In the genomic region with DNA sequence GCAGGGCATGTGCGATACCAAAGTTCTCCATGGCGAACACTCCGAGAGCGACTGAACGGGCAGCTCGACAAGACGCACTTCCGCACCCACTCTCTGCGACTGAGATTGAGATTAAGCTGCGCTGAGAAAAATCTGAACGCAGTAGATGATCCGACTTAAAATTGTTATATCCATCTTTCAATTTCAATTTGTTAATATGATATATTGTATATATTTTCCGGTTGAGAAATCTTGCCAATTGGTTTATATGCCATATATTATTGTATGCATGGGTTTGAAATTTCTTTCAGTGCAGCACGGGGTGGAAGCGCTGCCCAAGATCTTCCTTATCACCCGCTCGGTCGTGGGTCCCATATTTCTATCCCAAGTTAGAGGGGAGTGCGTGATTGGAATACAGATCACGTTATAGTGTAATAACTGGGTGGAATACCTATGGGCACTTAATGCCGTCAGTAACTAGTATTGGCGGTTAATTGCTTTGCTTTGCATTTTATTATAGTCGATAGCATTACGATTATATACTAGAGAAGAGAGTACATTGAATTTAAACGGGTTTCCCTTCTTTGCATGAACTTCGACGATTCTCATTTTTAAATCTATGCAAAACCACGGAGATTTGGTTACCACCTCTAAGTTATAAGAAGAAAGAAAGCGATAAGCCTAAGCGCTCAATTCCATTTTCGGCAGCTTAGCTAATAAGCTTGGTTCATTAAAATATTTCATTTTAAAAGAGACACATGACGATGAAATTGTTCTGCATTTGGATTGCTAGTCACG, we compare ENCODE assay signal across 1 fruit fly cellular context.
TF ChIP-seq lines count a peak whose summit lies in the region.

A gene (minus strand): TSS at position 57 of the 777 bp plus-strand sequence.
A gene (plus strand): TSS at position 727 of the 777 bp plus-strand sequence.

TF ChIP-seq in whole organism, embryonic, 481 proteins besides CTCF, POLR2A, EP300 and RAD21 (continued from another document and continues in another):
- TF ChIP-seq odd (GFP tag; optimal IDR thresholded peaks at IDR 0.05; lab: Kevin White, UChicago) (peak; percentile 41), CG17612 (GFP tag; IDR thresholded peaks at IDR 0.05; lab: Robert Waterston, UW) (peak; percentile 48), CG10959 (GFP tag; IDR thresholded peaks at IDR 0.05; lab: Robert Waterston, UW) (peak; percentile 72), Mad (GFP tag; optimal IDR thresholded peaks at IDR 0.05; lab: Kevin White, UChicago) (peak; percentile 69), CG14710 (tag; optimal IDR thresholded peaks at IDR 0.05; lab: Kevin White, UChicago) (peak; percentile 69), fu2 (GFP tag; optimal IDR thresholded peaks at IDR 0.05; lab: Kevin White, UChicago) (peak; percentile 23), CG15073 (GFP tag; optimal IDR thresholded peaks at IDR 0.05; lab: Kevin White, UChicago) (peak; percentile 31), H15 (GFP tag; IDR thresholded peaks at IDR 0.05; lab: Robert Waterston, UW) (peak; percentile 86), Spps (tag; optimal IDR thresholded peaks at IDR 0.05; lab: Kevin White, UChicago) (peak; percentile 64), CG12219 (GFP tag; optimal IDR thresholded peaks at IDR 0.05; lab: Kevin White, UChicago) (peak; percentile 75), Dad (GFP tag; optimal IDR thresholded peaks at IDR 0.05; lab: Kevin White, UChicago) (peak; percentile 45), usp (GFP tag; optimal IDR thresholded peaks at IDR 0.05; lab: Kevin White, UChicago) (no peak), CG1529 (GFP tag; optimal IDR thresholded peaks at IDR 0.05; lab: Kevin White, UChicago) (peak; percentile 55), CG8290 (GFP tag; optimal IDR thresholded peaks at IDR 0.05; lab: Kevin White, UChicago) (no peak), CG8290 (tag; optimal IDR thresholded peaks at IDR 0.05; lab: Kevin White, UChicago) (peak in 1 of 2 experiments; percentile 92), Hr39 (optimal IDR thresholded peaks at IDR 0.05; lab: Kevin White, UChicago) (no peak), D19A (tag; optimal IDR thresholded peaks at IDR 0.05; lab: Kevin White, UChicago) (peak; percentile 70), CG8944 (GFP tag; optimal IDR thresholded peaks at IDR 0.05; lab: Kevin White, UChicago) (peak; percentile 14), rib (GFP tag; IDR thresholded peaks at IDR 0.05; lab: Robert Waterston, UW) (no peak), dati (GFP tag; IDR thresholded peaks at IDR 0.05; lab: Robert Waterston, UW) (0 out of 2 replicates have a peak, but pooled peaks have one; percentile 47), CG18011 (GFP tag; optimal IDR thresholded peaks at IDR 0.05; lab: Kevin White, UChicago) (no peak), Sox100B (GFP tag; optimal IDR thresholded peaks at IDR 0.05; lab: Kevin White, UChicago) (peak; percentile 58), CG11085 (GFP tag; IDR thresholded peaks at IDR 0.05; lab: Robert Waterston, UW) (peak; percentile 61), CG6175 (GFP tag; IDR thresholded peaks at IDR 0.05; lab: Robert Waterston, UW) (peak; percentile 70; the same call in 2 of the 3 replicates), Hmx (GFP tag; optimal IDR thresholded peaks at IDR 0.05; lab: Kevin White, UChicago) (no peak), Myb (GFP tag; optimal IDR thresholded peaks at IDR 0.05; lab: Kevin White, UChicago) (peak; percentile 29), BtbVII (GFP tag; optimal IDR thresholded peaks at IDR 0.05; lab: Kevin White, UChicago) (peak; percentile 75), CG10267 (tag; optimal IDR thresholded peaks at IDR 0.05; lab: Kevin White, UChicago) (peak; percentile 71), fd64A (GFP tag; optimal IDR thresholded peaks at IDR 0.05; lab: Kevin White, UChicago) (peak; percentile 50), CG17186 (GFP tag; optimal IDR thresholded peaks at IDR 0.05; lab: Kevin White, UChicago) (no peak), CG32532 (GFP tag; IDR thresholded peaks at IDR 0.05; lab: Robert Waterston, UW) (peak; percentile 88), pan (optimal IDR thresholded peaks at IDR 0.05; lab: Kevin White, UChicago) (no peak), pan (GFP tag; optimal IDR thresholded peaks at IDR 0.05 in 1 of 2, IDR thresholded peaks at IDR 0.05 in 1 of 2) (peak in 1 of 2 experiments; percentile 81), CG32767 (GFP tag; IDR thresholded peaks at IDR 0.05; lab: Robert Waterston, UW) (peak; percentile 67; the same call in 1 of the 2 replicates), CG1603 (tag; optimal IDR thresholded peaks at IDR 0.05; lab: Kevin White, UChicago) (peak; percentile 92), CG3281 (GFP tag; optimal IDR thresholded peaks at IDR 0.05; lab: Kevin White, UChicago) (peak; percentile 79), az2 (GFP tag; optimal IDR thresholded peaks at IDR 0.05; lab: Kevin White, UChicago) (peak; percentile 75), corto (GFP tag; optimal IDR thresholded peaks at IDR 0.05; lab: Kevin White, UChicago) (peak; percentile 46), h (optimal IDR thresholded peaks at IDR 0.05; lab: Kevin White, UChicago) (no peak), CG10979 (tag; optimal IDR thresholded peaks at IDR 0.05; lab: Kevin White, UChicago) (peak; percentile 80), CG7556 (GFP tag; optimal IDR thresholded peaks at IDR 0.05; lab: Kevin White, UChicago) (peak; percentile 83), CG8765 (GFP tag; IDR thresholded peaks at IDR 0.05; lab: Robert Waterston, UW) (peak; percentile 37; the same call in 1 of the 2 replicates), CG13624 (GFP tag; optimal IDR thresholded peaks at IDR 0.05; lab: Kevin White, UChicago) (peak; percentile 50), CG13287 (GFP tag; IDR thresholded peaks at IDR 0.05; lab: Robert Waterston, UW; ENCODE audit: partially characterized antibody) (no peak), hbn (GFP tag; IDR thresholded peaks at IDR 0.05; lab: Robert Waterston, UW; ENCODE audit: partially characterized antibody) (no peak), lola (GFP tag; optimal IDR thresholded peaks at IDR 0.05; lab: Kevin White, UChicago) (peak in 1 of 3 experiments; percentile 68), trem (tag; optimal IDR thresholded peaks at IDR 0.05; lab: Kevin White, UChicago) (peak; percentile 50), ac (GFP tag; optimal IDR thresholded peaks at IDR 0.05; lab: Kevin White, UChicago) (peak; percentile 2), Drgx (GFP tag; IDR thresholded peaks at IDR 0.05; lab: Robert Waterston, UW) (peak; percentile 94), Abd-B (GFP tag; optimal IDR thresholded peaks at IDR 0.05; lab: Kevin White, UChicago) (peak; percentile 49), CG33557 (GFP tag; optimal IDR thresholded peaks at IDR 0.05; lab: Kevin White, UChicago) (peak; percentile 23), CG10543 (GFP tag; optimal IDR thresholded peaks at IDR 0.05; lab: Kevin White, UChicago) (peak; percentile 64), Hr78 (GFP tag; optimal IDR thresholded peaks at IDR 0.05; lab: Kevin White, UChicago) (peak in 1 of 2 experiments; percentile 36), dmrt99B (tag; optimal IDR thresholded peaks at IDR 0.05; lab: Kevin White, UChicago) (peak; percentile 80), CG11247 (GFP tag; IDR thresholded peaks at IDR 0.05; lab: Robert Waterston, UW) (peak; percentile 71), CG10654 (GFP tag; optimal IDR thresholded peaks at IDR 0.05; lab: Kevin White, UChicago) (peak; percentile 68), CG11696 (GFP tag; IDR thresholded peaks at IDR 0.05; lab: Robert Waterston, UW) (peak; percentile 59; the same call in 1 of the 2 replicates), cwo (GFP tag; optimal IDR thresholded peaks at IDR 0.05; lab: Kevin White, UChicago) (peak; percentile 86), CG17568 (GFP tag; optimal IDR thresholded peaks at IDR 0.05; lab: Kevin White, UChicago) (no peak), CG11456 (GFP tag; IDR thresholded peaks at IDR 0.05; lab: Robert Waterston, UW) (peak; percentile 87), Rfx (GFP tag; IDR thresholded peaks at IDR 0.05; lab: Robert Waterston, UW) (peak; percentile 87), CG7745 (tag; optimal IDR thresholded peaks at IDR 0.05; lab: Kevin White, UChicago) (no peak), bsh (GFP tag; optimal IDR thresholded peaks at IDR 0.05; lab: Kevin White, UChicago) (peak in 1 of 2 experiments; percentile 85), CG1024 (GFP tag; IDR thresholded peaks at IDR 0.05; lab: Robert Waterston, UW) (peak; percentile 67), CG12236 (GFP tag; optimal IDR thresholded peaks at IDR 0.05; lab: Kevin White, UChicago) (no peak), Max (GFP tag; optimal IDR thresholded peaks at IDR 0.05; lab: Kevin White, UChicago) (peak; percentile 71), sim (GFP tag; IDR thresholded peaks at IDR 0.05; lab: Robert Waterston, UW) (peak; percentile 58), dysf (GFP tag; IDR thresholded peaks at IDR 0.05; lab: Robert Waterston, UW) (peak; percentile 89), Atf3 (GFP tag; optimal IDR thresholded peaks at IDR 0.05; lab: Kevin White, UChicago) (no peak), tx (GFP tag; optimal IDR thresholded peaks at IDR 0.05; lab: Kevin White, UChicago) (no peak), chm (GFP tag; IDR thresholded peaks at IDR 0.05; lab: Robert Waterston, UW) (peak; percentile 83), lbe (GFP tag; optimal IDR thresholded peaks at IDR 0.05; lab: Kevin White, UChicago) (peak; percentile 78), CG4854 (GFP tag; optimal IDR thresholded peaks at IDR 0.05; lab: Kevin White, UChicago) (no peak), Awh (GFP tag; IDR thresholded peaks at IDR 0.05; lab: Robert Waterston, UW) (peak; percentile 69), jing (GFP tag; optimal IDR thresholded peaks at IDR 0.05; lab: Kevin White, UChicago) (peak; percentile 52), seq (GFP tag; IDR thresholded peaks at IDR 0.05; lab: Robert Waterston, UW) (peak; percentile 77; the same call in 1 of the 2 replicates), MESR4 (GFP tag; optimal IDR thresholded peaks at IDR 0.05; lab: Kevin White, UChicago) (peak; percentile 13), CG31365 (tag; optimal IDR thresholded peaks at IDR 0.05; lab: Kevin White, UChicago) (peak; percentile 53), CG33213 (GFP tag; optimal IDR thresholded peaks at IDR 0.05; lab: Kevin White, UChicago) (no peak), CG14965 (GFP tag; optimal IDR thresholded peaks at IDR 0.05; lab: Kevin White, UChicago; ENCODE audit: borderline replicate concordance) (no peak), Xrp1 (GFP tag; IDR thresholded peaks at IDR 0.05; lab: Robert Waterston, UW) (peak; percentile 91), ATbp (GFP tag; optimal IDR thresholded peaks at IDR 0.05; lab: Kevin White, UChicago) (peak; percentile 71), da (GFP tag; optimal IDR thresholded peaks at IDR 0.05; lab: Kevin White, UChicago) (no peak), otp (GFP tag; IDR thresholded peaks at IDR 0.05; lab: Robert Waterston, UW) (peak; percentile 77), CG2202 (tag; optimal IDR thresholded peaks at IDR 0.05; lab: Kevin White, UChicago) (peak; percentile 55), CG6683 (GFP tag; optimal IDR thresholded peaks at IDR 0.05; lab: Kevin White, UChicago) (peak; percentile 67), CG4282 (GFP tag; optimal IDR thresholded peaks at IDR 0.05; lab: Kevin White, UChicago) (no peak), E2f2 (GFP tag; IDR thresholded peaks at IDR 0.05; lab: Robert Waterston, UW) (peak; percentile 60), stwl (tag; optimal IDR thresholded peaks at IDR 0.05; lab: Kevin White, UChicago) (no peak), CG2120 (GFP tag; optimal IDR thresholded peaks at IDR 0.05; lab: Kevin White, UChicago) (peak; percentile 87), ab (GFP tag; optimal IDR thresholded peaks at IDR 0.05; lab: Kevin White, UChicago) (no peak), z (GFP tag; IDR thresholded peaks at IDR 0.05; lab: Robert Waterston, UW) (0 out of 3 replicates have a peak, but pooled peaks have one; percentile 16), CG5245 (GFP tag; optimal IDR thresholded peaks at IDR 0.05; lab: Kevin White, UChicago) (peak; percentile 78), pnt (GFP tag; optimal IDR thresholded peaks at IDR 0.05; lab: Kevin White, UChicago) (peak; percentile 29), klu (GFP tag; IDR thresholded peaks at IDR 0.05; lab: Robert Waterston, UW) (peak; percentile 47; the same call in 1 of the 2 replicates), Asciz (GFP tag; optimal IDR thresholded peaks at IDR 0.05; lab: Kevin White, UChicago) (peak; percentile 63), tap (tag; optimal IDR thresholded peaks at IDR 0.05; lab: Kevin White, UChicago) (peak; percentile 67), CG12071 (GFP tag; optimal IDR thresholded peaks at IDR 0.05; lab: Kevin White, UChicago) (peak; percentile 81), sr (GFP tag; IDR thresholded peaks at IDR 0.05; lab: Robert Waterston, UW) (0 out of 3 replicates have a peak, but pooled peaks have one; percentile 38), mld (GFP tag; IDR thresholded peaks at IDR 0.05; lab: Robert Waterston, UW; ENCODE audit: partially characterized antibody) (no peak), Oli (tag; optimal IDR thresholded peaks at IDR 0.05; lab: Kevin White, UChicago) (peak; percentile 79), BEAF-32 (GFP tag; optimal IDR thresholded peaks at IDR 0.05; lab: Kevin White, UChicago) (peak; percentile 52), Pdp1 (GFP tag; optimal IDR thresholded peaks at IDR 0.05; lab: Kevin White, UChicago) (peak; percentile 48 to 63), knrl (GFP tag; IDR thresholded peaks at IDR 0.05; lab: Robert Waterston, UW; ENCODE audit: partially characterized antibody) (no peak), CG18619 (GFP tag; optimal IDR thresholded peaks at IDR 0.05; lab: Kevin White, UChicago) (peak; percentile 64), Dek (tag; optimal IDR thresholded peaks at IDR 0.05; lab: Kevin White, UChicago) (peak; percentile 67), Trl (optimal IDR thresholded peaks at IDR 0.05; lab: Kevin White, UChicago) (no peak), Trl (GFP tag; optimal IDR thresholded peaks at IDR 0.05; lab: Kevin White, UChicago) (peak; percentile 36), Med (GFP tag; lab: Kevin White, UChicago) (peak; percentile 91), ftz-f1 (GFP tag; optimal IDR thresholded peaks at IDR 0.05; lab: Kevin White, UChicago) (peak; percentile 6), HHEX (GFP tag; optimal IDR thresholded peaks at IDR 0.05; lab: Kevin White, UChicago) (peak; percentile 81), CG16815 (GFP tag; optimal IDR thresholded peaks at IDR 0.05; lab: Kevin White, UChicago) (peak; percentile 71), gfzf (GFP tag; optimal IDR thresholded peaks at IDR 0.05; lab: Kevin White, UChicago) (no peak), CG14860 (GFP tag; IDR thresholded peaks at IDR 0.05; lab: Robert Waterston, UW; ENCODE audit: partially characterized antibody) (no peak), CG9609 (GFP tag; optimal IDR thresholded peaks at IDR 0.05; lab: Kevin White, UChicago) (no peak), CG16779 (GFP tag; IDR thresholded peaks at IDR 0.05; lab: Robert Waterston, UW) (peak; percentile 62; the same call in 1 of the 2 replicates), ken (GFP tag; IDR thresholded peaks at IDR 0.05; lab: Robert Waterston, UW) (peak; percentile 64; the same call in 2 of the 3 replicates), CG10431 (GFP tag; optimal IDR thresholded peaks at IDR 0.05; lab: Kevin White, UChicago) (no peak), Ada2b (GFP tag; IDR thresholded peaks at IDR 0.05; lab: Robert Waterston, UW) (peak; percentile 77)
